Worm (Caenorhabditis elegans): ENCODE results near the gene ZK418.7.

- no peak for TF ChIP-seq elt-3 (tag; optimal IDR thresholded peaks at IDR 0.05)
- TF ChIP-seq nhr-237 (tag; optimal IDR thresholded peaks at IDR 0.05), result no peak
- no peak for TF ChIP-seq snpc-4 (tag; optimal IDR thresholded peaks at IDR 0.05)
- TF ChIP-seq blmp-1 (tag; optimal IDR thresholded peaks at IDR 0.05), result no peak
- TF ChIP-seq elt-1 (tag; optimal IDR thresholded peaks at IDR 0.05; ENCODE audit: borderline replicate concordance, insufficient read depth), result no peak
- no peak for TF ChIP-seq sptf-1 (tag; optimal IDR thresholded peaks at IDR 0.05)
- TF ChIP-seq nhr-76 (tag; optimal IDR thresholded peaks at IDR 0.05), result no peak
- no peak for TF ChIP-seq lin-13 (tag; optimal IDR thresholded peaks at IDR 0.05)
- no peak for TF ChIP-seq ceh-39 (tag; optimal IDR thresholded peaks at IDR 0.05)
- no peak for TF ChIP-seq lsy-2 (tag; optimal IDR thresholded peaks at IDR 0.05)
These were observed 23.4 kb upstream of the ZK418.7 start, which contains the start of gene cpg-2 for ce11 chrIII:7103940-7104440.
